Worm (Caenorhabditis elegans) whole organism, L3 larva: Measurements from ENCODE around the gene F20D6.9.

Experiments used
- aly-2 ChIP-seq: fragments of 150-350 bp; optimal IDR thresholded peaks from 2 replicates; lab custom pipeline; 2014; ENCODE audit warnings: missing biosample characterization, missing genetic modification characterization
- ceh-28 ChIP-seq: fragments of 150-350 bp; optimal IDR thresholded peaks from 2 replicates; lab custom pipeline; 2014; ENCODE audit warnings: missing biosample characterization, missing genetic modification reagents, missing genetic modification characterization
- ceh-82 ChIP-seq: fragments of 150-350 bp; optimal IDR thresholded peaks from 2 replicates; lab custom pipeline; 2014; ENCODE audit warnings: missing biosample characterization, missing genetic modification characterization
- elt-1 ChIP-seq: fragments of 150-350 bp; optimal IDR thresholded peaks from 2 replicates; lab custom pipeline; 2014; ENCODE audit warnings: missing biosample characterization, missing genetic modification characterization
- fos-1 ChIP-seq: fragments of 150-350 bp; optimal IDR thresholded peaks from 2 replicates; lab custom pipeline; 2014; ENCODE audit warnings: missing biosample characterization, missing genetic modification characterization
- lin-15B ChIP-seq: fragments of 150-350 bp; optimal IDR thresholded peaks from 2 replicates; lab custom pipeline; 2014; ENCODE audit warnings: missing biosample characterization, missing genetic modification characterization
- nhr-11 ChIP-seq: fragments of 150-350 bp; optimal IDR thresholded peaks from 2 replicates; lab custom pipeline; 2014; ENCODE audit warnings: missing biosample characterization, missing genetic modification characterization
- nhr-28 ChIP-seq: fragments of 150-350 bp; optimal IDR thresholded peaks from 2 replicates; lab custom pipeline; 2014; ENCODE audit warnings: missing biosample characterization, missing genetic modification characterization
- nhr-77 ChIP-seq: fragments of 150-350 bp; optimal IDR thresholded peaks from 2 replicates; lab custom pipeline; 2014; ENCODE audit warnings: missing biosample characterization, missing genetic modification characterization
- zag-1 ChIP-seq: fragments of 150-350 bp; optimal IDR thresholded peaks from 2 replicates; lab custom pipeline; 2014; ENCODE audit warnings: missing biosample characterization, missing genetic modification characterization
- ztf-4 ChIP-seq: fragments of 150-350 bp; optimal IDR thresholded peaks from 2 replicates; lab custom pipeline; 2014; ENCODE audit warnings: missing biosample characterization, missing genetic modification characterization

ce11 chrV:8157446-8157845 lies 19.8 kb downstream of the F20D6.9 start, which contains the start of gene sul-2:
- no peak for TF ChIP-seq nhr-77 (tag; lab: Kevin White, UChicago)
- TF ChIP-seq zag-1 (tag; lab: Kevin White, UChicago), result no peak
- no peak for TF ChIP-seq ztf-4
- TF ChIP-seq ceh-82 (tag; lab: Kevin White, UChicago), result no peak
- no peak for TF ChIP-seq lin-15B
- TF ChIP-seq aly-2 (tag; lab: Kevin White, UChicago), result no peak
- no peak for TF ChIP-seq elt-1 (tag; lab: Kevin White, UChicago)
- TF ChIP-seq nhr-28 (tag; lab: Kevin White, UChicago), result no peak
- TF ChIP-seq fos-1 (tag; lab: Kevin White, UChicago), result no peak
- TF ChIP-seq nhr-11, result no peak
- no peak for TF ChIP-seq ceh-28 (tag; lab: Kevin White, UChicago)
